Worm (Caenorhabditis elegans) whole organism, late embryonic: ENCODE data around the gene ztf-25.

ENCODE experiments used
- C08G9.2 ChIP-seq: sonication (generic microtip); optimal IDR thresholded peaks from 2 replicates; lab custom pipeline; 2016; ENCODE audit warnings: mild to moderate bottlenecking, missing genetic modification characterization, moderate library complexity, missing compliant biosample characterization
- C38D4.7 ChIP-seq: fragments of 200-800 bp; sonication (Bioruptor generic); optimal IDR thresholded peaks from 2 replicates; lab custom pipeline; 2018; ENCODE audit warnings: mild to moderate bottlenecking, missing genetic modification characterization, moderate library complexity, missing compliant biosample characterization
- F13H6.1 ChIP-seq: sonication (generic microtip); optimal IDR thresholded peaks from 2 replicates; lab custom pipeline; 2016; ENCODE audit warnings: missing genetic modification characterization, missing compliant biosample characterization
- K02D7.2 ChIP-seq: sonication (generic microtip); optimal IDR thresholded peaks from 2 replicates; lab custom pipeline; 2017; ENCODE audit warnings: mild to moderate bottlenecking, missing genetic modification characterization, missing compliant biosample characterization
- K09A11.1 ChIP-seq: sonication (generic microtip); optimal IDR thresholded peaks from 2 replicates; lab custom pipeline; 2017; ENCODE audit warnings: antibody characterized with exemption, mild to moderate bottlenecking, missing genetic modification characterization, missing compliant biosample characterization; ENCODE audit not compliant: insufficient read depth
- Y22D7AL.16 ChIP-seq: sonication (generic microtip); optimal IDR thresholded peaks from 2 replicates; lab custom pipeline; 2016; ENCODE audit warnings: missing genetic modification characterization, missing compliant biosample characterization
- ahr-1 ChIP-seq: sonication (generic microtip); optimal IDR thresholded peaks from 2 replicates; lab custom pipeline; 2016; ENCODE audit warnings: missing genetic modification characterization, missing compliant biosample characterization
- ceh-14 ChIP-seq: sonication (generic microtip); optimal IDR thresholded peaks from 2 replicates; lab custom pipeline; 2016; ENCODE audit warnings: missing genotype, missing genetic modification characterization, missing compliant biosample characterization
- ceh-18 ChIP-seq: sonication (generic microtip); optimal IDR thresholded peaks from 2 replicates; lab custom pipeline; 2016; ENCODE audit warnings: missing genetic modification characterization, missing compliant biosample characterization
- ceh-2 ChIP-seq: sonication (generic microtip); optimal IDR thresholded peaks from 2 replicates; lab custom pipeline; 2016; ENCODE audit warnings: missing genotype, missing genetic modification characterization, missing compliant biosample characterization
- ceh-22 ChIP-seq: sonication (generic microtip); optimal IDR thresholded peaks from 2 replicates; lab custom pipeline; 2017; ENCODE audit warnings: missing biosample characterization, missing genetic modification characterization
- ceh-30 ChIP-seq: fragments of 150-350 bp; optimal IDR thresholded peaks from 2 replicates; lab custom pipeline; 2014; ENCODE audit warnings: missing biosample characterization, missing genetic modification characterization
- ceh-34 ChIP-seq: sonication (generic microtip); optimal IDR thresholded peaks from 2 replicates; lab custom pipeline; 2016; ENCODE audit warnings: mild to moderate bottlenecking, missing genetic modification characterization, missing compliant biosample characterization
- elt-2 ChIP-seq: sonication (generic microtip); optimal IDR thresholded peaks from 2 replicates; lab custom pipeline; 2016; ENCODE audit warnings: missing genetic modification reagents, missing genetic modification characterization, missing compliant biosample characterization
- ets-4 ChIP-seq: sonication (generic microtip); optimal IDR thresholded peaks from 2 replicates; lab custom pipeline; 2016; ENCODE audit warnings: missing genetic modification characterization, missing compliant biosample characterization
- eyg-1 ChIP-seq: sonication (generic microtip); optimal IDR thresholded peaks from 2 replicates; lab custom pipeline; 2016; ENCODE audit warnings: missing genotype, missing genetic modification characterization, missing compliant biosample characterization
- fkh-10 ChIP-seq: fragments of 150-350 bp; optimal IDR thresholded peaks from 2 replicates; lab custom pipeline; 2014; ENCODE audit warnings: missing biosample characterization, missing genetic modification reagents, missing genetic modification characterization
- gmeb-2 ChIP-seq: sonication (generic microtip); optimal IDR thresholded peaks from 2 replicates; lab custom pipeline; 2016; ENCODE audit warnings: missing genetic modification characterization, inconsistent platforms, missing compliant biosample characterization
- lim-6 ChIP-seq: sonication (generic microtip); optimal IDR thresholded peaks from 2 replicates; lab custom pipeline; 2016; ENCODE audit warnings: missing genetic modification characterization, missing compliant biosample characterization
- madf-2 ChIP-seq: sonication (generic microtip); optimal IDR thresholded peaks from 2 replicates; lab custom pipeline; 2017; ENCODE audit warnings: missing genetic modification characterization, missing compliant biosample characterization
- mec-3 ChIP-seq: sonication (generic microtip); optimal IDR thresholded peaks from 2 replicates; lab custom pipeline; 2016; ENCODE audit warnings: borderline replicate concordance, missing genetic modification characterization, missing compliant biosample characterization
- nfya-1 ChIP-seq: sonication (generic microtip); optimal IDR thresholded peaks from 2 replicates; lab custom pipeline; 2017; ENCODE audit warnings: missing genetic modification characterization, mild to moderate bottlenecking, missing compliant biosample characterization, antibody characterized with exemption, moderate library complexity
- nhr-11 ChIP-seq: fragments of 150-350 bp; optimal IDR thresholded peaks from 2 replicates; lab custom pipeline; 2014; ENCODE audit warnings: missing biosample characterization, missing genetic modification characterization
- npax-4 ChIP-seq: sonication (generic microtip); optimal IDR thresholded peaks from 2 replicates; lab custom pipeline; 2016; ENCODE audit warnings: missing genetic modification characterization, missing compliant biosample characterization
- odd-2 ChIP-seq: sonication (generic microtip); optimal IDR thresholded peaks from 2 replicates; lab custom pipeline; 2017; ENCODE audit warnings: antibody characterized with exemption, mild to moderate bottlenecking, missing genetic modification characterization, missing compliant biosample characterization
- pag-3 ChIP-seq: sonication (generic microtip); optimal IDR thresholded peaks from 2 replicates; lab custom pipeline; 2016; ENCODE audit warnings: missing compliant biosample characterization, missing genetic modification characterization, borderline replicate concordance
- pat-9 ChIP-seq: fragments of 200-800 bp; sonication (Bioruptor generic); optimal IDR thresholded peaks from 2 replicates; lab custom pipeline; 2018; ENCODE audit warnings: mild to moderate bottlenecking, missing genetic modification characterization, moderate library complexity, missing compliant biosample characterization
- pax-1 ChIP-seq: fragments of 150-350 bp; optimal IDR thresholded peaks from 2 replicates; lab custom pipeline; 2014; ENCODE audit warnings: missing biosample characterization, missing genetic modification characterization
- pha-2 ChIP-seq: sonication (generic microtip); optimal IDR thresholded peaks from 2 replicates; lab custom pipeline; 2017; ENCODE audit warnings: mild to moderate bottlenecking, missing genetic modification characterization, missing compliant biosample characterization
- pha-4 ChIP-seq: fragments of 150-350 bp; optimal IDR thresholded peaks from 2 replicates; lab custom pipeline; 2018; ENCODE audit warnings: missing biosample characterization, missing genetic modification reagents, missing genetic modification characterization
- pqm-1 ChIP-seq: sonication (generic microtip); optimal IDR thresholded peaks from 2 replicates; lab custom pipeline; 2016; ENCODE audit warnings: missing genetic modification characterization, missing compliant biosample characterization
- rnt-1 ChIP-seq: sonication (generic microtip); optimal IDR thresholded peaks from 2 replicates; lab custom pipeline; 2016; ENCODE audit warnings: missing genetic modification characterization, missing compliant biosample characterization
- sdc-2 ChIP-seq: sonication (generic microtip); optimal IDR thresholded peaks from 2 replicates; lab custom pipeline; 2016; ENCODE audit warnings: missing genotype, missing genetic modification characterization, missing compliant biosample characterization
- sox-2 ChIP-seq: fragments of 200-800 bp; sonication (Bioruptor generic); IDR thresholded peaks from 2 replicates; pipeline ENCODE4 v1.3.6; 2022; ENCODE audit warnings: missing genetic modification reagents, missing genetic modification characterization, missing compliant biosample characterization
- sox-4 ChIP-seq: sonication (generic microtip); optimal IDR thresholded peaks from 2 replicates; lab custom pipeline; 2017; ENCODE audit warnings: mild to moderate bottlenecking, missing genetic modification characterization, inconsistent platforms, missing compliant biosample characterization
- tbx-7 ChIP-seq: sonication (generic microtip); optimal IDR thresholded peaks from 2 replicates; lab custom pipeline; 2016; ENCODE audit warnings: missing genotype, missing genetic modification characterization, missing compliant biosample characterization
- unc-3 ChIP-seq, 2 experiments: fragments of 200-800 bp in 1 of 2; sonication (Bioruptor generic) in 1 of 2; sonication (generic microtip) in 1 of 2; conservative IDR thresholded peaks in 1 of 2; optimal IDR thresholded peaks in 1 of 2; 2 replicates each; pipeline versions ENCODE4 v1.3.6 to Lab custom; 2016 to 2022; ENCODE audit warnings: missing compliant biosample characterization in 2 of 2, missing genetic modification characterization in 2 of 2, missing genetic modification reagents in 1 of 2
- unc-42 ChIP-seq: sonication (generic microtip); optimal IDR thresholded peaks from 2 replicates; lab custom pipeline; 2016; ENCODE audit warnings: missing genotype, missing genetic modification characterization, missing compliant biosample characterization
- unc-86 ChIP-seq: sonication (generic microtip); optimal IDR thresholded peaks from 2 replicates; lab custom pipeline; 2016; ENCODE audit warnings: missing genetic modification characterization, missing compliant biosample characterization
- zip-5 ChIP-seq: sonication (generic microtip); optimal IDR thresholded peaks from 2 replicates; lab custom pipeline; 2016; ENCODE audit warnings: missing genetic modification characterization, missing compliant biosample characterization
- ztf-16 ChIP-seq: sonication (generic microtip); optimal IDR thresholded peaks from 2 replicates; lab custom pipeline; 2017; ENCODE audit warnings: missing genetic modification characterization, missing compliant biosample characterization

Gene ztf-25

DNA sequence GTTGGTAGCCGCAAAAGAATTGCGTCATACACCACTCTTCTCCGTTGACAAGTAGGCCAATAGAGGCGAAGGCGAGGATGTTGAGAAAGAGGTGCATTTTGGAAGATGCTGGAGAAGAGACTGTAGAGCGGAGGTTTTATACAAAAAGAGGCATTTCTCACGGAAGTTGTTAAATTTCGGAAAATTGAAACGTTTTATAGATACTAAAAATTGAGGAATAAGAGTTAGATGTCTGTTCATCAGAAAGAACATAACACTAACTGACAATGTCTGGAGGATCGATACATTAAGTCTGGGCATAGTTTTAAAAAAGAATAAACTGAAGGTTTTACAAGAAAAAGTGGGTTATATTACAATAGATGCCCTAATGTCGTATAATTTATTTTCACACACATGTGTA, 12.6 kb downstream of the ztf-25 start, which contains the start of gene Y6G8.14:
Y6G8.14 (minus strand) TSS at position 101 of the 400 bp plus-strand sequence.
- TF ChIP-seq eyg-1 = no peak
- no peak for TF ChIP-seq ceh-22 (tag; lab: Kevin White, UChicago)
- no peak for TF ChIP-seq ceh-14
- no peak for TF ChIP-seq unc-42
- no peak for TF ChIP-seq gmeb-2 (tag; lab: Kevin White, UChicago)
- no peak for TF ChIP-seq ahr-1 (tag; lab: Kevin White, UChicago)
- no peak for TF ChIP-seq nhr-11 (tag; lab: Kevin White, UChicago)
- TF ChIP-seq pha-4 (tag; lab: Kevin White, UChicago) = no peak
- TF ChIP-seq K02D7.2 (tag; lab: Kevin White, UChicago) = no peak
- TF ChIP-seq ets-4 (tag; lab: Kevin White, UChicago) = no peak
- no peak for TF ChIP-seq ceh-2 (tag; lab: Kevin White, UChicago)
- TF ChIP-seq C38D4.7 (GFP tag; lab: Kevin White, UChicago) = no peak
- TF ChIP-seq ceh-18 (tag; lab: Kevin White, UChicago) = no peak
- TF ChIP-seq unc-86 (tag; lab: Kevin White, UChicago) = no peak
- TF ChIP-seq ztf-16 (tag; lab: Kevin White, UChicago) = no peak
- no peak for TF ChIP-seq pqm-1 (tag; lab: Kevin White, UChicago)
- TF ChIP-seq, all 69 proteins: peak for 0

DNA sequence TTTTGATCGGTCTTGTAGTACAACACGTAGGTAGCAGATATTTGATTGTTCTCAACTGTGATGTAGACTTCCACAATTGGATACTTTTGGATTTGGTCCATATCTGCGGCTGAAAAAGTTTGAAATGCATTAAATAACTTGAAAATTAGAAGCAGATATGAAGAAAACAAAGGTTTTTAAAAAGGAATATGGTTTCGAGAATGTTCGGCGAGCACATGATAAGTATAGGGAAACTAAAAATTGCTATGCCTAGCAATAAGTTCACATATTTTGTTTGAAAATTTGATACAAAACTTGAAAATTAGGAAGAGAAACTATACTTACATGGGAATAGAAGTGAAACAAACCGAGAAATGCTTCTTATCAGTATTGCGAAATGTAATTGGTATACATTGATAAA, 14.0 kb downstream of the ztf-25 start, which contains the start of gene Y6G8.5:
Y6G8.5 (minus strand) TSS at position 101 of the 400 bp plus-strand sequence.
- TF ChIP-seq ceh-34 (no peak), unc-3 (GFP tag; conservative IDR thresholded peaks at IDR 0.05; lab: Robert Waterston, UW) (no peak), unc-3 (tag; optimal IDR thresholded peaks at IDR 0.05; lab: Kevin White, UChicago) (no peak), F13H6.1 (tag; lab: Kevin White, UChicago) (no peak), pha-2 (tag; lab: Kevin White, UChicago) (no peak), C08G9.2 (tag; lab: Kevin White, UChicago) (no peak), rnt-1 (tag; lab: Kevin White, UChicago) (no peak)

DNA sequence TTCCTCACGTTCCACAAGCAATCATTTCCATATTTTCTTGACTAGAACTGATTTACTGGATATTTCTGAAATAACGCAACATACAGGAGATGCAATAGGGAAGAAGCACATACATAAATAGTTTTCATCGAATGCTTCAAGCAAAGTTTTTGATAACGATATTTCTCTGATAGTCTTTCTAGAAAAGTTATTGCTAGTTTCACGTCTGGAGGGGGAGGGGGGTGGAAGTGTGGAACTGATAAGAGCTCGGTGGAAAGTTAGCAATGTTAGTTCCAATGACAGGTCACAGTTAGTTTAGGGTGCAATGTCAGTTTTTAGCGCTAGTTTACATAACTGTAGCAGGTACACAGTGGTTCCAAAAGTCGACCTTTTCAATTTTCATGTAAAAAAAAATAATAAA, 15.2 kb downstream of the ztf-25 start, which contains the start of gene Y6G8.6:
Y6G8.6 (minus strand) TSS at position 98 of the 400 bp plus-strand sequence.
- TF ChIP-seq pax-1 (tag; lab: Kevin White, UChicago) = no peak
- no peak for TF ChIP-seq nfya-1
- peak; percentile 14 for TF ChIP-seq elt-2 (tag; lab: Kevin White, UChicago)
- TF ChIP-seq lim-6 = no peak

DNA sequence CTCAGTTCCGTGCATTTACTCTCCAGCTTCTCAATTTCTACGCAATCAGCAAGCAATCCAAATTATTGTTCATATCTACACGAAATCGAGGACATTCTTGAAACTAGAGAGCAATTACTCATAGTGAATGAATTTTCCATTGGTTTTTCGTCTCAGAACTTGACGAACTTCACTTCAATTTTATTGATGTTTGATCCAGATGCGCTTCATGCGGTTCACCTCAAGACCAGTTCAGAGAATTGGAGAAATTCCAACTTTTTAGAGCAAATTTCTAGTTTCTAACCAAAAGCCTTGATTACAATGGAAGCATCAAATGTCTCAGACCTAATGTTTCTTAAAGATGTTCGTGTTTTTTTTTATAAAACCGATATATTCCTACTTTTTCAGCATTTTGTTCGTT, 18.6 kb downstream of the ztf-25 start, which contains the start of gene Y6G8.8:
Y6G8.8 (plus strand) TSS at position 301 of the 400 bp plus-strand sequence.
- TF ChIP-seq F13H6.1 (tag; lab: Kevin White, UChicago) (no peak), tbx-7 (tag; lab: Kevin White, UChicago) (no peak), mec-3 (tag; lab: Kevin White, UChicago) (no peak), C08G9.2 (tag; lab: Kevin White, UChicago) (no peak)

DNA sequence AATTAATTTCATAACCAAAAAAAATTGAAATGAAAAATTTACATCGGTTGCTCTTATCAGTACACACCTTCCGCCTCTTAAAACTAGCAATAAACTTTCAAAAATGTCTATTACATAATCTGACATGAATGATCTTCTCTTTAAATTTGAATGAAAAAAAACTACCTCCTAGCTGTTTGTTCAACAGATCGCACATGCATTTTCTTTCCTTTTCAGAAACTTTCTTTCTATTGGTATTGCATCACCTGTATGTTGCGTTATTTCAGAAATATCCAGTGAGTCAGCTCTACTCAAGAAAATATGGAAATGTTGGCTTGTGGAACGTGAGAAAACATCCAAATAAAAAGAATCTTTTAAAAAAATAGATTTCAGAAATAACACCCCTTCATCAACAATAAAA, 21.6 kb downstream of the ztf-25 start, which contains the start of gene F57G4.1:
F57G4.1 (plus strand) TSS at position 301 of the 400 bp plus-strand sequence.
- TF ChIP-seq K09A11.1 (no peak), npax-4 (tag; lab: Kevin White, UChicago) (no peak), zip-5 (tag; lab: Kevin White, UChicago) (no peak), lim-6 (no peak), sdc-2 (tag; lab: Kevin White, UChicago) (no peak), rnt-1 (tag; lab: Kevin White, UChicago) (no peak), fkh-10 (GFP tag; lab: Kevin White, UChicago) (no peak), odd-2 (tag; lab: Kevin White, UChicago) (no peak), Y22D7AL.16 (tag; lab: Kevin White, UChicago) (no peak), sox-4 (tag; lab: Kevin White, UChicago) (no peak), pat-9 (tag; lab: Kevin White, UChicago) (no peak), C38D4.7 (GFP tag; lab: Kevin White, UChicago) (no peak), ceh-34 (no peak), pag-3 (no peak), F13H6.1 (tag; lab: Kevin White, UChicago) (no peak), ceh-30 (tag; lab: Kevin White, UChicago) (no peak), sox-2 (GFP tag; lab: Robert Waterston, UW) (no peak), madf-2 (tag; lab: Kevin White, UChicago) (no peak)
